Fruit fly (Drosophila melanogaster): ENCODE results near the gene CG13050.

CG13050 gene

DNA sequence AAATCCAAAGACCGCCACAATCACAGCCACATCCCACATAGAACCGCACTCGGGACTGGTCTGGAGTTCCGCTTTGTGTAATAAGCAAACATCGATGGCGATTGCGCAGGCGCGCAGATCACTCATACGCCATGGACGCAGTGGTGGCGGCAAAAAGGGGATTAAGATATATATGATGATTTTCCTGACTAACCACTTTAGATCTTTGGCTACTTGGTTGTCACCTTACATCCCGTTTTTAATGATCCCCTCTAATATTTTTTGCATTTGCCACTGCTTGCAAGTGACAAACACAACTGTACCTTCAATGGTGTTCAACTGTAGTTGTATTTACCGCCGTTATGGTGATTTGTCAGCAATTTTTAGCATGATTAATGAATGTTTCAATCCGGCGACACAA is 30.9 kb upstream of the CG13050 start (continued):
- TF ChIP-seq fd102C (GFP tag; optimal IDR thresholded peaks at IDR 0.05) (no peak), Rx (GFP tag; IDR thresholded peaks at IDR 0.05) (no peak), NC2α (GFP tag; optimal IDR thresholded peaks at IDR 0.05) (no peak), CG14014 (GFP tag; IDR thresholded peaks at IDR 0.05) (peak; percentile 37; the same call in 1 of the 2 replicates), CG32767 (GFP tag; IDR thresholded peaks at IDR 0.05) (no peak), CG16863 (GFP tag; optimal IDR thresholded peaks at IDR 0.05) (no peak), Sry-δ (GFP tag; optimal IDR thresholded peaks at IDR 0.05) (no peak), CG3838 (GFP tag; optimal IDR thresholded peaks at IDR 0.05) (no peak), Atf-2 (GFP tag; optimal IDR thresholded peaks at IDR 0.05) (no peak), Mad (GFP tag; optimal IDR thresholded peaks at IDR 0.05) (no peak), pzg (GFP tag; optimal IDR thresholded peaks at IDR 0.05) (no peak), CG7839 (tag; optimal IDR thresholded peaks at IDR 0.05) (no peak), Tbp (GFP tag; optimal IDR thresholded peaks at IDR 0.05) (no peak), CG9727 (GFP tag; optimal IDR thresholded peaks at IDR 0.05) (no peak), MESR4 (GFP tag; optimal IDR thresholded peaks at IDR 0.05) (no peak), CG14710 (tag; optimal IDR thresholded peaks at IDR 0.05) (no peak), inv (GFP tag; IDR thresholded peaks at IDR 0.05; ENCODE audit: partially characterized antibody) (no peak), otp (GFP tag; IDR thresholded peaks at IDR 0.05) (no peak), luna (GFP tag; optimal IDR thresholded peaks at IDR 0.05) (no peak), CG8290 (GFP tag; optimal IDR thresholded peaks at IDR 0.05) (no peak), CG8290 (tag; optimal IDR thresholded peaks at IDR 0.05) (peak in 1 of 2 experiments; percentile 69), ara (GFP tag; IDR thresholded peaks at IDR 0.05) (0 out of 2 replicates have a peak, but pooled peaks have one; percentile 14), ttk (GFP tag; IDR thresholded peaks at IDR 0.05) (no peak), CG9817 (tag; optimal IDR thresholded peaks at IDR 0.05) (peak; percentile 63), hkb (optimal IDR thresholded peaks at IDR 0.05) (no peak), hkb (GFP tag; IDR thresholded peaks at IDR 0.05) (0 out of 2 replicates have a peak, but pooled peaks have one; percentile 31), CG7928 (GFP tag; optimal IDR thresholded peaks at IDR 0.05) (no peak), CG7357 (GFP tag; IDR thresholded peaks at IDR 0.05) (no peak), wdn (GFP tag; IDR thresholded peaks at IDR 0.05) (peak; percentile 53; the same call in 1 of the 2 replicates), Eip74EF (GFP tag; optimal IDR thresholded peaks at IDR 0.05) (no peak), ranshi (GFP tag; IDR thresholded peaks at IDR 0.05) (0 out of 2 replicates have a peak, but pooled peaks have one; percentile 29), CG10147 (GFP tag; optimal IDR thresholded peaks at IDR 0.05) (no peak), Ravus (GFP tag; IDR thresholded peaks at IDR 0.05) (no peak), schlank (tag; optimal IDR thresholded peaks at IDR 0.05) (peak; percentile 67), CG17568 (GFP tag; optimal IDR thresholded peaks at IDR 0.05) (no peak), HLH3B (GFP tag; IDR thresholded peaks at IDR 0.05) (peak; percentile 25; the same call in 1 of the 2 replicates), CG3065 (GFP tag; optimal IDR thresholded peaks at IDR 0.05) (no peak), Dad (GFP tag; optimal IDR thresholded peaks at IDR 0.05) (no peak), CG1602 (GFP tag; optimal IDR thresholded peaks at IDR 0.05) (no peak), Vsx1 (GFP tag; optimal IDR thresholded peaks at IDR 0.05) (no peak), al (GFP tag; IDR thresholded peaks at IDR 0.05) (0 out of 2 replicates have a peak, but pooled peaks have one; percentile 25), CG9437 (GFP tag; optimal IDR thresholded peaks at IDR 0.05) (no peak), CG10274 (GFP tag; optimal IDR thresholded peaks at IDR 0.05) (no peak), CG17829 (tag; optimal IDR thresholded peaks at IDR 0.05) (no peak), toy (GFP tag; IDR thresholded peaks at IDR 0.05) (no peak), Sox102F (GFP tag; optimal IDR thresholded peaks at IDR 0.05) (no peak), Nf-YA (GFP tag; IDR thresholded peaks at IDR 0.05) (no peak), yki (optimal IDR thresholded peaks at IDR 0.05) (no peak), CG16779 (GFP tag; IDR thresholded peaks at IDR 0.05) (no peak), CG15601 (tag; optimal IDR thresholded peaks at IDR 0.05) (no peak), ham (GFP tag; IDR thresholded peaks at IDR 0.05) (no peak), CG34376 (GFP tag; optimal IDR thresholded peaks at IDR 0.05) (no peak), Max (GFP tag; optimal IDR thresholded peaks at IDR 0.05) (no peak)

Data from whole organism, embryonic.